Fruit fly (Drosophila melanogaster) whole organism, adult: ENCODE results near the gene CG31077.

Experiments
- CG11617 ChIP-seq: fragments of 200-800 bp; sonication (Bioruptor generic); optimal IDR thresholded peaks from 2 replicates; lab custom pipeline; 2017; ENCODE audit warnings: mild to moderate bottlenecking, missing biosample characterization, missing genetic modification reagents, missing genetic modification characterization
- CG12768 ChIP-seq: fragments of 200-800 bp; sonication (Bioruptor generic); optimal IDR thresholded peaks from 2 replicates; lab custom pipeline; 2017; ENCODE audit warnings: missing biosample characterization, missing genetic modification characterization, mild to moderate bottlenecking, moderate library complexity, missing genetic modification reagents
- CG14711 ChIP-seq: fragments of 200-800 bp; sonication (Bioruptor generic); optimal IDR thresholded peaks from 2 replicates; lab custom pipeline; 2018; ENCODE audit warnings: missing biosample characterization, mild to moderate bottlenecking, missing genetic modification characterization, moderate library complexity
- CG1620 ChIP-seq: fragments of 200-800 bp; sonication (Bioruptor generic); optimal IDR thresholded peaks from 2 replicates; lab custom pipeline; 2016; ENCODE audit warnings: missing biosample characterization, missing genetic modification characterization
- CG33017 ChIP-seq: fragments of 200-800 bp; sonication (Bioruptor generic); optimal IDR thresholded peaks from 2 replicates; lab custom pipeline; 2018; ENCODE audit warnings: missing biosample characterization, mild to moderate bottlenecking, missing genetic modification characterization, moderate library complexity
- CG7045 ChIP-seq: fragments of 200-800 bp; sonication (Bioruptor generic); optimal IDR thresholded peaks from 2 replicates; lab custom pipeline; 2017; ENCODE audit warnings: missing biosample characterization, mild to moderate bottlenecking, missing genetic modification characterization
- CG7101 ChIP-seq: fragments of 200-800 bp; sonication (Bioruptor generic); optimal IDR thresholded peaks from 2 replicates; lab custom pipeline; 2018; ENCODE audit warnings: missing biosample characterization, mild to moderate bottlenecking, missing genetic modification characterization, moderate library complexity
- Clk ChIP-seq: fragments of 200-800 bp; sonication (Bioruptor generic); optimal IDR thresholded peaks from 2 replicates; lab custom pipeline; 2017; ENCODE audit warnings: missing biosample characterization, missing genetic modification characterization
- Crg-1 ChIP-seq: fragments of 200-800 bp; sonication (Bioruptor generic); optimal IDR thresholded peaks from 2 replicates; lab custom pipeline; 2016; ENCODE audit warnings: missing biosample characterization, missing genetic modification characterization
- Hr96 ChIP-seq: fragments of 200-800 bp; sonication (Bioruptor generic); optimal IDR thresholded peaks from 2 replicates; lab custom pipeline; 2016; ENCODE audit warnings: missing biosample characterization, missing genetic modification characterization
- Mnt ChIP-seq: fragments of 200-800 bp; sonication (Bioruptor generic); optimal IDR thresholded peaks from 2 replicates; lab custom pipeline; 2016; ENCODE audit warnings: missing biosample characterization, mild to moderate bottlenecking, missing genetic modification characterization
- kay ChIP-seq: fragments of 200-800 bp; sonication (Bioruptor generic); peaks from one replicate; lab custom pipeline; 2016; ENCODE audit warnings: missing biosample characterization, missing genetic modification characterization, borderline replicate concordance
- tj ChIP-seq: fragments of 200-800 bp; sonication (Bioruptor generic); optimal IDR thresholded peaks from 3 replicates; lab custom pipeline; 2017; ENCODE audit warnings: missing biosample characterization, mild to moderate bottlenecking, missing genetic modification characterization, moderate library complexity

DNA sequence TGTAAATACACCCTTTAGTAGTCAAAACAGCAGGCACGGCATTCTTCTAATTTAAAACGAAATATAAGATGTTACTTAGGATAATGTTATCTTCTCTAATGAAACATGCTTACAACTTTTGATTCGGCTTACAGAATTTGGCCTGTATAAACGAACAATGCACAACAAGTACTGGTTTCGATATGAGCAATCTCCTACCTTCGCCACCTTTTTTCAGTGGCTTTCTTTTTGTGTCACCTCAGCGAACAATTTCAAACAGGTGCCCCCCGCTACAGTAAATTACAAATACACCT lies 31.3 kb upstream of the CG31077 start:
- TF ChIP-seq CG14711, result no peak
- TF ChIP-seq CG7045, result no peak
- no peak for TF ChIP-seq Mnt (GFP tag; lab: Kevin White, UChicago)
- TF ChIP-seq kay (GFP tag; lab: Kevin White, UChicago), result peak; percentile 57
- TF ChIP-seq tj (GFP tag; lab: Kevin White, UChicago), result no peak
- no peak for TF ChIP-seq Clk (GFP tag; lab: Kevin White, UChicago)
- no peak for TF ChIP-seq CG7101
- TF ChIP-seq CG12768 (GFP tag; lab: Kevin White, UChicago), result no peak
- no peak for TF ChIP-seq CG33017 (tag; lab: Kevin White, UChicago)
- TF ChIP-seq Crg-1, result no peak
- TF ChIP-seq CG1620 (GFP tag; lab: Kevin White, UChicago), result no peak
- TF ChIP-seq Hr96 (GFP tag; lab: Kevin White, UChicago), result no peak
- TF ChIP-seq CG11617 (GFP tag; lab: Kevin White, UChicago), result no peak
